Fruit fly (Drosophila melanogaster) Kc167 (cell line): ENCODE results near the gene CG6034.

Experiments
- Myc ChIP-seq: fragments of >200 bp; optimal IDR thresholded peaks from 2 replicates; lab custom pipeline; 2017; ENCODE audit warnings: missing external identifiers
- h ChIP-seq: fragments of >200 bp; optimal IDR thresholded peaks from 3 replicates; lab custom pipeline; 2018; ENCODE audit warnings: missing external identifiers
- psq ChIP-seq: fragments of >200 bp; optimal IDR thresholded peaks from 2 replicates; lab custom pipeline; 2017; ENCODE audit warnings: missing external identifiers
- ttk ChIP-seq: sonication (Bioruptor generic); optimal IDR thresholded peaks from 2 replicates; lab custom pipeline; 2017; ENCODE audit warnings: missing external identifiers

DNA sequence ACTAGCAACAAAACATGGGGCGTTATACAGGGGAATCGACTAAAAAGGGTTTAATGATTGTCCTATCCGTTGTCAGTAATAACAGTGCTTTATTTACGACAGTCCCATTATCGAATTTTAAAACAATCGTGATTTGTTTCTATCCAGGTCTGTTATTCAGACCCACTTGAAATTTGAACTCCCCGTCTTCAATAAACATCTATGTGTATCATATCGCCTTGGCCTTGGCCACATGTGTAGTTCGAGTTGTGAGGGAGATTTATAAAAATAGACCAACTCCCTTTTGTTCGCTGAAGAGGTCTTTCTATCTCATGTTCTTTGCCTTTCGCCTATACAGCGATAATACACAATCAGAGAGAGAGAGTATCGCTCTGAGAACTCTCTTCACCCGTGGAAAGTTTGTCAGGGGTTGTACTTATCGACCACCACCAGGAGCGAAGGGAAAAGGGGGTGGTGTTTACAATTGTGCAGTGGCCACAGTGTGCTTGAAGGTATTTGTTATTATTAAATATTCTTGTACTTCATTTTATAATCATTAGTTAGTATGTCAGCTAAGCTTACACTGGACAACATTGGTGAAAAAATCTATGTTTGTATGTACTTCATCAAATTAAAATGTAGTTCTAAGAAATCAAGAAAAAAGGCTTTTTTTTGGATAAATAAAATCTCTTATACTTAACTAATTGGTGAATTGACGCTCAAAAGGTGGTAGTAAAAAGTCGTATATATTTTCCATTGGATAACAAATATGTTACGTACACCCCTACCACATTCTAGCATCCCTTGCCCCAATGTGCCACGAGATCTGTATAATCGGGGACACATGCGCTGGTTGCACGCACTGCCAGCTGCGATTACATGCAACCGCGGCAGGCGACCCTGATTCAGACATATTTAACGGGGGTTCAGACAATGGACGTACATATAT, 10.8 kb upstream of the CG6034 start:
- TF ChIP-seq ttk (no peak), Myc (lab: Kevin White, UChicago) (no peak), psq (lab: Kevin White, UChicago) (no peak), h (lab: Kevin White, UChicago) (no peak)
